Worm (Caenorhabditis elegans): ENCODE results near the gene znfx-1.

DNA sequence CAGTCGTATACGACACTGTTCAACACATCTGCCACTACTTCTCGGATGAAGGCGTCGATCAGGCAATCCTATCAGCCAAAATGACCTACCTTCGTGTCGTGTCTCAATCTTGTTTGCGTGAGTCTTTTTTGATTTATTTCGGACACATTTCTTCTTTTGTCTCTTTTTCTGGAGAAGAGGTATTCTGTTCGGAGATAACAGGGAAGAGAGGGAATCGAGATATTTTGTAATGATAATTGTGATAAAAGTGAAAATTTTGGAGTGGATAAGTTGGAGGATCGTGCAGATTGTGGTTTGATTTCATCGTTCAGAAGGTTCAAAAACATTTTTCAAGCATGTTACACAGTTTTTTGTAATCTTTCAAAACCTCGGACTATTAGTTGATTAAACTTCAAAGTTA is 20.4 kb downstream of the znfx-1 start:
- TF ChIP-seq mbf-1 (tag; optimal IDR thresholded peaks at IDR 0.05) (no peak), nhr-21 (tag; optimal IDR thresholded peaks at IDR 0.05) (no peak), dmd-4 (tag; optimal IDR thresholded peaks at IDR 0.05) (no peak), zag-1 (tag; optimal IDR thresholded peaks at IDR 0.05) (no peak), nhr-12 (tag; optimal IDR thresholded peaks at IDR 0.05) (no peak), unc-39 (tag; optimal IDR thresholded peaks at IDR 0.05) (no peak), unc-55 (GFP tag; optimal IDR thresholded peaks at IDR 0.05) (no peak), unc-62 (GFP tag; optimal IDR thresholded peaks at IDR 0.05) (no peak), R02D3.7 (tag; optimal IDR thresholded peaks at IDR 0.05) (no peak), ztf-11 (tag; optimal IDR thresholded peaks at IDR 0.05) (no peak), mdl-1 (tag; optimal IDR thresholded peaks at IDR 0.05) (no peak), nhr-237 (tag; optimal IDR thresholded peaks at IDR 0.05) (no peak), elt-1 (tag; optimal IDR thresholded peaks at IDR 0.05) (no peak), ama-1 (optimal IDR thresholded peaks at IDR 0.05) (no peak)
